Worm (Caenorhabditis elegans): ENCODE data around the gene deb-1.

DNA sequence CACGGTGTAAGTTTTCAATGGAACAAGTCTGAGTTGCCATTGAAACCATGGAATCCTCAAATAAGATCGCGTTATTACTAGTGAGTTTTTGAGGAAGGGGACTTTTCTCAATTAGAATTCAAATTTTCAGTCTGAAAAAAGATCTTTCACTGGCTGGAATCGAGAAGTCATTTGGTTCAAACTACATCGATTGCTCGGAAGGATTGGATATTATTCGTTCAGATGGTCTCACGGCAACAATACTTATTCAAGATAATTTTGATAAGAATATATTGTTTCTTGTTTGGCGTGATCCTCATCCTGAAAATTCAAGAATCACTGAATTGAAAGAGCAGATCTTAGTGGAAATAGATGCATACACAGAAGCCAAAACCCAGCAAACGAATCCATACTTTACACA is 26.6 kb downstream of the deb-1 start:
- TF ChIP-seq elt-1 (tag; optimal IDR thresholded peaks at IDR 0.05; ENCODE audit: borderline replicate concordance, insufficient read depth) = no peak
- TF ChIP-seq pha-4 (tag; optimal IDR thresholded peaks at IDR 0.05) = no peak
- TF ChIP-seq unc-62 (GFP tag; optimal IDR thresholded peaks at IDR 0.05) = no peak
- TF ChIP-seq lin-13 (tag; optimal IDR thresholded peaks at IDR 0.05) = no peak
- TF ChIP-seq lsy-2 (tag; optimal IDR thresholded peaks at IDR 0.05) = no peak
- TF ChIP-seq elt-3 (tag; optimal IDR thresholded peaks at IDR 0.05) = no peak
- TF ChIP-seq nhr-237 (tag; optimal IDR thresholded peaks at IDR 0.05) = no peak
- TF ChIP-seq M03D4.4 (tag; optimal IDR thresholded peaks at IDR 0.05) = no peak
- TF ChIP-seq snpc-4 (tag; optimal IDR thresholded peaks at IDR 0.05) = no peak
- TF ChIP-seq mep-1 (tag; optimal IDR thresholded peaks at IDR 0.05) = no peak
- TF ChIP-seq blmp-1 (tag; optimal IDR thresholded peaks at IDR 0.05) = no peak
- no peak for TF ChIP-seq tbx-8 (GFP tag; optimal IDR thresholded peaks at IDR 0.05)
- no peak for TF ChIP-seq ceh-43 (GFP tag; optimal IDR thresholded peaks at IDR 0.05)

All from whole organism, mixed stage, embryonic.